Fruit fly (Drosophila melanogaster) whole organism, embryonic: ENCODE data around the gene orion.

Experiments
- ATbp ChIP-seq: fragments of 200-800 bp; sonication (Bioruptor generic); optimal IDR thresholded peaks from 2 replicates; lab custom pipeline; 2017; ENCODE audit warnings: missing biosample characterization, mild to moderate bottlenecking, missing genetic modification characterization, missing genetic modification reagents
- Asciz ChIP-seq: fragments of 200-800 bp; sonication (Bioruptor generic); optimal IDR thresholded peaks from 2 replicates; lab custom pipeline; 2017; ENCODE audit warnings: missing biosample characterization, mild to moderate bottlenecking, missing genetic modification characterization, missing genetic modification reagents
- B-H1 ChIP-seq: fragments of 200-800 bp; sonication (Bioruptor generic); IDR thresholded peaks from 3 replicates; pipeline ENCODE4 v1.3.6; 2022; ENCODE audit warnings: missing biosample characterization, missing genetic modification characterization
- Blimp-1 ChIP-seq: fragments of 200-800 bp; sonication (Bioruptor generic); optimal IDR thresholded peaks from 3 replicates; lab custom pipeline; 2018; ENCODE audit warnings: missing biosample characterization, missing genetic modification characterization, mild to moderate bottlenecking, moderate library complexity, missing genetic modification reagents
- Bteb2 ChIP-seq: fragments of 200-800 bp; sonication (Bioruptor generic); optimal IDR thresholded peaks from 2 replicates; lab custom pipeline; 2016; ENCODE audit warnings: missing biosample characterization, missing genetic modification characterization
- CG13424 ChIP-seq: fragments of 200-800 bp; sonication (Bioruptor generic); optimal IDR thresholded peaks from 2 replicates; lab custom pipeline; 2019; ENCODE audit warnings: missing biosample characterization, mild to moderate bottlenecking, missing genetic modification characterization, moderate library complexity
- CG13624 ChIP-seq: fragments of 200-800 bp; sonication (Bioruptor generic); optimal IDR thresholded peaks from 2 replicates; lab custom pipeline; 2016; ENCODE audit warnings: missing biosample characterization, missing genetic modification characterization
- CG14441 ChIP-seq: fragments of 200-800 bp; sonication (Bioruptor generic); IDR thresholded peaks from 2 replicates; pipeline ENCODE4 v1.3.6; 2022; ENCODE audit warnings: missing biosample characterization, missing genetic modification characterization
- CG15696 ChIP-seq: fragments of 200-800 bp; sonication (Bioruptor generic); optimal IDR thresholded peaks from 2 replicates; lab custom pipeline; 2019; ENCODE audit warnings: missing biosample characterization, mild to moderate bottlenecking, missing genetic modification characterization, moderate library complexity
- CG1602 ChIP-seq: fragments of 200-800 bp; sonication (Bioruptor generic); optimal IDR thresholded peaks from 3 replicates; lab custom pipeline; 2016; ENCODE audit warnings: missing biosample characterization, missing genetic modification characterization
- CG17361 ChIP-seq: fragments of 200-800 bp; sonication (Bioruptor generic); IDR thresholded peaks from 3 replicates; pipeline ENCODE4 v1.3.6; 2022; ENCODE audit warnings: missing biosample characterization, missing genetic modification characterization
- CG2129 ChIP-seq: fragments of 200-800 bp; sonication (Bioruptor generic); IDR thresholded peaks from 2 replicates; pipeline ENCODE4 v1.3.6; 2022; ENCODE audit warnings: missing biosample characterization, missing genetic modification characterization; ENCODE audit not compliant: partially characterized antibody
- CG43689 ChIP-seq: fragments of 200-800 bp; sonication (Bioruptor generic); IDR thresholded peaks from 2 replicates; pipeline ENCODE4 v1.3.6; 2022; ENCODE audit warnings: missing biosample characterization, missing genetic modification characterization
- CG4424 ChIP-seq: fragments of 200-800 bp; sonication (Bioruptor generic); optimal IDR thresholded peaks from 3 replicates; lab custom pipeline; 2016; ENCODE audit warnings: missing biosample characterization, missing genetic modification characterization
- CG6765 ChIP-seq: fragments of 200-800 bp; sonication (Bioruptor generic); optimal IDR thresholded peaks from 3 replicates; lab custom pipeline; 2017; ENCODE audit warnings: missing biosample characterization, mild to moderate bottlenecking, missing genetic modification characterization
- CG7839 ChIP-seq: fragments of 200-800 bp; sonication (Bioruptor generic); optimal IDR thresholded peaks from 3 replicates; lab custom pipeline; 2018; ENCODE audit warnings: missing biosample characterization, mild to moderate bottlenecking, missing genetic modification characterization, moderate library complexity
- D19A ChIP-seq: fragments of 200-800 bp; optimal IDR thresholded peaks from 3 replicates; lab custom pipeline; 2019; ENCODE audit warnings: missing biosample characterization, mild to moderate bottlenecking, missing genetic modification characterization, moderate library complexity
- HLH3B ChIP-seq: fragments of 200-800 bp; sonication (Bioruptor generic); IDR thresholded peaks from 2 replicates; pipeline ENCODE4 v1.3.6; 2022; ENCODE audit warnings: missing biosample characterization, missing genetic modification characterization
- Lhr ChIP-seq: fragments of 200-800 bp; sonication (Bioruptor generic); optimal IDR thresholded peaks from 3 replicates; lab custom pipeline; 2017; ENCODE audit warnings: mild to moderate bottlenecking, missing biosample characterization, missing genetic modification reagents, missing genetic modification characterization
- Max ChIP-seq: fragments of 200-800 bp; sonication (Bioruptor generic); optimal IDR thresholded peaks from 2 replicates; lab custom pipeline; 2016; ENCODE audit warnings: missing biosample characterization, mild to moderate bottlenecking, missing genetic modification characterization
- Nf-YA ChIP-seq: fragments of 200-800 bp; sonication (Bioruptor generic); IDR thresholded peaks from 2 replicates; pipeline ENCODE4 v1.3.6; 2022; ENCODE audit warnings: missing biosample characterization, missing genetic modification characterization
- NfI ChIP-seq: fragments of 200-800 bp; sonication (Bioruptor generic); optimal IDR thresholded peaks from 3 replicates; lab custom pipeline; 2018; ENCODE audit warnings: missing biosample characterization, mild to moderate bottlenecking, missing genetic modification characterization, moderate library complexity
- Poxn ChIP-seq: fragments of 200-800 bp; sonication (Bioruptor generic); IDR thresholded peaks from 2 replicates; pipeline ENCODE4 v1.3.6; 2022; ENCODE audit warnings: missing biosample characterization, missing genetic modification characterization
- bab2 ChIP-seq: fragments of 200-800 bp; sonication (Bioruptor generic); optimal IDR thresholded peaks from 2 replicates; lab custom pipeline; 2016; ENCODE audit warnings: missing biosample characterization, missing genetic modification characterization
- ci ChIP-seq: fragments of 200-800 bp; sonication (Bioruptor generic); IDR thresholded peaks from 3 replicates; pipeline ENCODE4 v1.3.6; 2022; ENCODE audit warnings: missing biosample characterization, missing genetic modification characterization
- crol ChIP-seq: fragments of 200-800 bp; sonication (Bioruptor generic); IDR thresholded peaks from 2 replicates; pipeline ENCODE4 v1.3.6; 2022; ENCODE audit warnings: missing biosample characterization, missing genetic modification characterization
- dimm ChIP-seq: fragments of 200-800 bp; sonication (Bioruptor generic); IDR thresholded peaks from 2 replicates; pipeline ENCODE4 v1.3.6; 2022; ENCODE audit warnings: missing biosample characterization, missing genetic modification characterization
- fu2 ChIP-seq: fragments of 200-800 bp; sonication (Bioruptor generic); optimal IDR thresholded peaks from 2 replicates; lab custom pipeline; 2016; ENCODE audit warnings: missing biosample characterization, missing genetic modification characterization
- h ChIP-seq: fragments of >200 bp; optimal IDR thresholded peaks from 2 replicates; lab custom pipeline; 2017
- hkb ChIP-seq, 2 experiments: fragments of 200-800 bp in 1 of 2; fragments of >200 bp in 1 of 2; sonication (Bioruptor generic) in 1 of 2; IDR thresholded peaks in 1 of 2; optimal IDR thresholded peaks in 1 of 2; 2 replicates each; pipeline versions ENCODE4 v1.3.6 to Lab custom; 2017 to 2022; ENCODE audit warnings: missing biosample characterization in 1 of 2, missing genetic modification characterization in 1 of 2
- kni ChIP-seq: fragments of 200-800 bp; sonication (Bioruptor generic); optimal IDR thresholded peaks from 3 replicates; lab custom pipeline; 2017; ENCODE audit warnings: mild to moderate bottlenecking, missing biosample characterization, missing genetic modification reagents, missing genetic modification characterization
- lola ChIP-seq, 3 experiments: fragments of >200 bp in 2 of 3; fragments of 200-800 bp in 1 of 3; sonication (Bioruptor generic) in 1 of 3; optimal IDR thresholded peaks; 2 replicates each; lab custom pipeline; 2017 to 2019; ENCODE audit warnings: missing biosample characterization in 3 of 3, missing genetic modification characterization in 3 of 3, mild to moderate bottlenecking in 1 of 3, moderate library complexity in 1 of 3
- nau ChIP-seq: fragments of 200-800 bp; sonication (Bioruptor generic); optimal IDR thresholded peaks from 3 replicates; lab custom pipeline; 2017; ENCODE audit warnings: missing biosample characterization, mild to moderate bottlenecking, missing genetic modification characterization, missing genetic modification reagents
- nom ChIP-seq: fragments of 200-800 bp; sonication (Bioruptor generic); optimal IDR thresholded peaks from 2 replicates; lab custom pipeline; 2017; ENCODE audit warnings: missing biosample characterization, missing genetic modification characterization, mild to moderate bottlenecking, moderate library complexity, missing genetic modification reagents
- oc ChIP-seq: fragments of 200-800 bp; sonication (Bioruptor generic); optimal IDR thresholded peaks from 2 replicates; lab custom pipeline; 2018; ENCODE audit warnings: missing biosample characterization, mild to moderate bottlenecking, missing genetic modification characterization, moderate library complexity
- onecut ChIP-seq: fragments of 200-800 bp; sonication (Bioruptor generic); IDR thresholded peaks from 2 replicates; pipeline ENCODE4 v1.3.6; 2022; ENCODE audit warnings: missing biosample characterization, missing genetic modification characterization
- otp ChIP-seq: fragments of 200-800 bp; sonication (Bioruptor generic); IDR thresholded peaks from 3 replicates; pipeline ENCODE4, ENCODE4 v1.3.6; 2022; ENCODE audit warnings: missing biosample characterization, missing genetic modification characterization
- pzg ChIP-seq: fragments of 200-800 bp; sonication (Bioruptor generic); optimal IDR thresholded peaks from 3 replicates; lab custom pipeline; 2018; ENCODE audit warnings: missing biosample characterization, mild to moderate bottlenecking, missing genetic modification characterization, moderate library complexity
- ranshi ChIP-seq: fragments of 200-800 bp; sonication (Bioruptor generic); IDR thresholded peaks from 2 replicates; pipeline ENCODE4 v1.3.6; 2022; ENCODE audit warnings: missing biosample characterization, missing genetic modification characterization
- repo ChIP-seq: fragments of 200-800 bp; sonication (Bioruptor generic); optimal IDR thresholded peaks from 2 replicates; lab custom pipeline; 2016; ENCODE audit warnings: missing biosample characterization, missing genetic modification characterization
- ssp ChIP-seq: fragments of 200-800 bp; sonication (Bioruptor generic); IDR thresholded peaks from 2 replicates; pipeline ENCODE4 v1.3.6; 2022; ENCODE audit warnings: missing biosample characterization, missing genetic modification characterization
- vvl ChIP-seq: fragments of 200-800 bp; sonication (Bioruptor generic); IDR thresholded peaks from 2 replicates; pipeline ENCODE4 v1.3.6; 2022; ENCODE audit warnings: missing biosample characterization, missing genetic modification characterization
- wdn ChIP-seq: fragments of 200-800 bp; sonication (Bioruptor generic); IDR thresholded peaks from 2 replicates; pipeline ENCODE4 v1.3.6; 2022; ENCODE audit warnings: missing biosample characterization, missing genetic modification characterization
- yki ChIP-seq: fragments of >200 bp; optimal IDR thresholded peaks from 3 replicates; lab custom pipeline; 2018

The orion gene

dm6 chrX:7975516-7976257, 29.0 kb upstream of the orion start (continued):
- TF ChIP-seq lola (GFP tag; optimal IDR thresholded peaks at IDR 0.05; lab: Kevin White, UChicago) (peak in 1 of 3 experiments; percentile 14), CG7839 (tag; lab: Kevin White, UChicago) (peak; percentile 38), CG13424 (tag; lab: Kevin White, UChicago) (peak; percentile 21), Nf-YA (GFP tag; lab: Robert Waterston, UW) (no peak), HLH3B (GFP tag; lab: Robert Waterston, UW) (0 out of 2 replicates have a peak, but pooled peaks have one; percentile 26), CG14441 (GFP tag; lab: Robert Waterston, UW) (no peak), fu2 (GFP tag; lab: Kevin White, UChicago) (no peak), CG1602 (GFP tag; lab: Kevin White, UChicago) (peak; percentile 7), onecut (GFP tag; lab: Robert Waterston, UW) (0 out of 2 replicates have a peak, but pooled peaks have one; percentile 11), CG17361 (GFP tag; lab: Robert Waterston, UW) (0 out of 3 replicates have a peak, but pooled peaks have one; percentile 33), Poxn (GFP tag; lab: Robert Waterston, UW) (no peak), bab2 (GFP tag; lab: Kevin White, UChicago) (no peak), yki (lab: Kevin White, UChicago) (no peak), D19A (tag; lab: Kevin White, UChicago) (peak; percentile 28), CG4424 (GFP tag; lab: Kevin White, UChicago) (peak; percentile 14), CG43689 (GFP tag; lab: Robert Waterston, UW) (0 out of 2 replicates have a peak, but pooled peaks have one; percentile 8), ci (GFP tag; lab: Robert Waterston, UW) (peak; percentile 74), dimm (GFP tag; lab: Robert Waterston, UW) (no peak), oc (peak; percentile 63), ATbp (GFP tag; lab: Kevin White, UChicago) (peak; percentile 34), crol (peak; percentile 95), otp (GFP tag; lab: Robert Waterston, UW) (0 out of 3 replicates have a peak, but pooled peaks have one; percentile 23), Asciz (GFP tag; lab: Kevin White, UChicago) (peak; percentile 39)

- no peak for TF ChIP-seq Lhr (GFP tag; lab: Kevin White, UChicago)
- TF ChIP-seq repo (GFP tag; lab: Kevin White, UChicago) = no peak
- TF ChIP-seq CG1602 (GFP tag; lab: Kevin White, UChicago) = no peak
- TF ChIP-seq ranshi = no peak
- no peak for TF ChIP-seq Max (GFP tag; lab: Kevin White, UChicago)
- TF ChIP-seq h (lab: Kevin White, UChicago) = no peak
- no peak for TF ChIP-seq CG2129 (GFP tag; lab: Robert Waterston, UW)
- peak; percentile 79 for TF ChIP-seq crol
- TF ChIP-seq kni (GFP tag; lab: Kevin White, UChicago) = peak; percentile 53
- no peak for TF ChIP-seq Bteb2
- TF ChIP-seq B-H1 (GFP tag; lab: Robert Waterston, UW) = no peak
- no peak for TF ChIP-seq pzg (GFP tag; lab: Kevin White, UChicago)
- TF ChIP-seq nau (GFP tag; lab: Kevin White, UChicago) = no peak
- no peak for TF ChIP-seq wdn (GFP tag; lab: Robert Waterston, UW)
- TF ChIP-seq NfI (GFP tag; lab: Kevin White, UChicago) = no peak
- peak; percentile 16; the same call in 1 of the 2 replicates for TF ChIP-seq vvl (GFP tag; lab: Robert Waterston, UW)
- peak; percentile 69 for TF ChIP-seq Blimp-1 (GFP tag; lab: Kevin White, UChicago)
- no peak for TF ChIP-seq CG6765 (GFP tag; lab: Kevin White, UChicago)
- TF ChIP-seq ssp (GFP tag; lab: Robert Waterston, UW) = no peak
- TF ChIP-seq hkb (optimal IDR thresholded peaks at IDR 0.05; lab: Kevin White, UChicago) = no peak
- TF ChIP-seq hkb (GFP tag; IDR thresholded peaks at IDR 0.05; lab: Robert Waterston, UW) = no peak
- no peak for TF ChIP-seq CG13624 (GFP tag; lab: Kevin White, UChicago)
- TF ChIP-seq CG15696 = no peak
- peak; percentile 86 for TF ChIP-seq nom
These were observed 26.7 kb upstream of the orion start for dm6 chrX:7973325-7973954.
